Worm (Caenorhabditis elegans) whole organism, late embryonic: Measurements from ENCODE around the gene ptr-8.
"Not testable (repeated sequence)": the region's sequence is repeated elsewhere in the genome, so short reads cannot be mapped to it uniquely, and the experiment has no call there.

Experiments
- C08G9.2 ChIP-seq: sonication (generic microtip); optimal IDR thresholded peaks from 2 replicates; lab custom pipeline; 2016; ENCODE audit warnings: mild to moderate bottlenecking, missing genetic modification characterization, moderate library complexity, missing compliant biosample characterization
- C38D4.7 ChIP-seq: fragments of 200-800 bp; sonication (Bioruptor generic); optimal IDR thresholded peaks from 2 replicates; lab custom pipeline; 2018; ENCODE audit warnings: mild to moderate bottlenecking, missing genetic modification characterization, moderate library complexity, missing compliant biosample characterization
- K09A11.1 ChIP-seq: sonication (generic microtip); optimal IDR thresholded peaks from 2 replicates; lab custom pipeline; 2017; ENCODE audit warnings: antibody characterized with exemption, mild to moderate bottlenecking, missing genetic modification characterization, missing compliant biosample characterization; ENCODE audit not compliant: insufficient read depth
- T23F11.4 ChIP-seq: fragments of 200-800 bp; sonication (Bioruptor generic); optimal IDR thresholded peaks from 2 replicates; lab custom pipeline; 2018; ENCODE audit warnings: mild to moderate bottlenecking, missing genetic modification characterization, missing compliant biosample characterization
- ceh-22 ChIP-seq: sonication (generic microtip); optimal IDR thresholded peaks from 2 replicates; lab custom pipeline; 2017; ENCODE audit warnings: missing biosample characterization, missing genetic modification characterization
- ceh-30 ChIP-seq: fragments of 150-350 bp; optimal IDR thresholded peaks from 2 replicates; lab custom pipeline; 2014; ENCODE audit warnings: missing biosample characterization, missing genetic modification characterization
- ceh-31 ChIP-seq: sonication (generic microtip); optimal IDR thresholded peaks from 2 replicates; lab custom pipeline; 2016; ENCODE audit warnings: missing genetic modification characterization, missing compliant biosample characterization
- ceh-34 ChIP-seq: sonication (generic microtip); optimal IDR thresholded peaks from 2 replicates; lab custom pipeline; 2016; ENCODE audit warnings: mild to moderate bottlenecking, missing genetic modification characterization, missing compliant biosample characterization
- dve-1 ChIP-seq: sonication (generic microtip); optimal IDR thresholded peaks from 2 replicates; lab custom pipeline; 2017; ENCODE audit warnings: antibody characterized with exemption, mild to moderate bottlenecking, missing genetic modification characterization, missing compliant biosample characterization
- elt-2 ChIP-seq: sonication (generic microtip); optimal IDR thresholded peaks from 2 replicates; lab custom pipeline; 2016; ENCODE audit warnings: missing genetic modification reagents, missing genetic modification characterization, missing compliant biosample characterization
- ets-4 ChIP-seq: sonication (generic microtip); optimal IDR thresholded peaks from 2 replicates; lab custom pipeline; 2016; ENCODE audit warnings: missing genetic modification characterization, missing compliant biosample characterization
- eyg-1 ChIP-seq: sonication (generic microtip); optimal IDR thresholded peaks from 2 replicates; lab custom pipeline; 2016; ENCODE audit warnings: missing genotype, missing genetic modification characterization, missing compliant biosample characterization
- fkh-10 ChIP-seq: fragments of 150-350 bp; optimal IDR thresholded peaks from 2 replicates; lab custom pipeline; 2014; ENCODE audit warnings: missing biosample characterization, missing genetic modification reagents, missing genetic modification characterization
- hlh-13 ChIP-seq: fragments of 200-800 bp; sonication (Bioruptor generic); optimal IDR thresholded peaks from 2 replicates; lab custom pipeline; 2018; ENCODE audit warnings: mild to moderate bottlenecking, missing genetic modification characterization, missing compliant biosample characterization
- hlh-15 ChIP-seq: sonication (generic microtip); optimal IDR thresholded peaks from 2 replicates; lab custom pipeline; 2016; ENCODE audit warnings: missing genetic modification characterization, missing compliant biosample characterization
- hlh-30 ChIP-seq: sonication (generic microtip); optimal IDR thresholded peaks from 2 replicates; lab custom pipeline; 2017; ENCODE audit warnings: antibody characterized with exemption, missing genetic modification characterization, missing compliant biosample characterization; ENCODE audit not compliant: insufficient read depth
- hlh-8 ChIP-seq: sonication (generic microtip); optimal IDR thresholded peaks from 2 replicates; lab custom pipeline; 2016; ENCODE audit warnings: missing genotype, missing genetic modification characterization, missing compliant biosample characterization
- lim-6 ChIP-seq: sonication (generic microtip); optimal IDR thresholded peaks from 2 replicates; lab custom pipeline; 2016; ENCODE audit warnings: missing genetic modification characterization, missing compliant biosample characterization
- nhr-232 ChIP-seq: sonication (generic microtip); optimal IDR thresholded peaks from 2 replicates; lab custom pipeline; 2016; ENCODE audit warnings: missing genetic modification characterization, missing compliant biosample characterization
- odd-2 ChIP-seq: sonication (generic microtip); optimal IDR thresholded peaks from 2 replicates; lab custom pipeline; 2017; ENCODE audit warnings: antibody characterized with exemption, mild to moderate bottlenecking, missing genetic modification characterization, missing compliant biosample characterization
- pat-9 ChIP-seq: fragments of 200-800 bp; sonication (Bioruptor generic); optimal IDR thresholded peaks from 2 replicates; lab custom pipeline; 2018; ENCODE audit warnings: mild to moderate bottlenecking, missing genetic modification characterization, moderate library complexity, missing compliant biosample characterization
- rnt-1 ChIP-seq: sonication (generic microtip); optimal IDR thresholded peaks from 2 replicates; lab custom pipeline; 2016; ENCODE audit warnings: missing genetic modification characterization, missing compliant biosample characterization
- sox-2 ChIP-seq: fragments of 200-800 bp; sonication (Bioruptor generic); IDR thresholded peaks from 2 replicates; pipeline ENCODE4 v1.3.6; 2022; ENCODE audit warnings: missing genetic modification reagents, missing genetic modification characterization, missing compliant biosample characterization
- unc-3 ChIP-seq, 2 experiments: fragments of 200-800 bp in 1 of 2; sonication (Bioruptor generic) in 1 of 2; sonication (generic microtip) in 1 of 2; conservative IDR thresholded peaks in 1 of 2; optimal IDR thresholded peaks in 1 of 2; 2 replicates each; pipeline versions ENCODE4 v1.3.6 to Lab custom; 2016 to 2022; ENCODE audit warnings: missing compliant biosample characterization in 2 of 2, missing genetic modification characterization in 2 of 2, missing genetic modification reagents in 1 of 2
- unc-86 ChIP-seq: sonication (generic microtip); optimal IDR thresholded peaks from 2 replicates; lab custom pipeline; 2016; ENCODE audit warnings: missing genetic modification characterization, missing compliant biosample characterization

The ptr-8 gene

ce11 chrII:10922874-10923273 is 33.8 kb downstream of the ptr-8 start, which contains the start of gene Y19D2B.1:
TSS of gene Y19D2B.1 (minus strand) at chrII:10922974.
- TF ChIP-seq unc-86 (tag; lab: Kevin White, UChicago); eyg-1; nhr-232 (tag; lab: Kevin White, UChicago): not testable (repeated sequence)

ce11 chrII:10923948-10924347 is 34.9 kb downstream of the ptr-8 start, which contains the start of gene Y19D2B.2:
TSS of gene Y19D2B.2 (plus strand) at chrII:10924248.
- no peak for TF ChIP-seq unc-3 (GFP tag; conservative IDR thresholded peaks at IDR 0.05; lab: Robert Waterston, UW)
- TF ChIP-seq unc-3 (tag; optimal IDR thresholded peaks at IDR 0.05; lab: Kevin White, UChicago), result no peak
- no peak for TF ChIP-seq dve-1 (tag; lab: Kevin White, UChicago)

- TF ChIP-seq pat-9 (no peak), elt-2 (tag; lab: Kevin White, UChicago) (peak; percentile 84)
These were observed 35.6 kb downstream of the ptr-8 start for ce11 chrII:10924669-10925068.

- no peak for TF ChIP-seq ets-4 (tag; lab: Kevin White, UChicago)
- TF ChIP-seq lim-6, result no peak
- TF ChIP-seq odd-2 (tag; lab: Kevin White, UChicago), result no peak
- TF ChIP-seq C08G9.2 (tag; lab: Kevin White, UChicago), result no peak
- TF ChIP-seq hlh-15 (tag; lab: Kevin White, UChicago), result no peak
- no peak for TF ChIP-seq hlh-13 (GFP tag; lab: Kevin White, UChicago)
- TF ChIP-seq fkh-10 (GFP tag; lab: Kevin White, UChicago), result no peak
- TF ChIP-seq elt-2 (tag; lab: Kevin White, UChicago), result peak; percentile 33
- peak; percentile 18 for TF ChIP-seq ceh-31 (tag; lab: Kevin White, UChicago)
- no peak for TF ChIP-seq hlh-8 (tag; lab: Kevin White, UChicago)
These were observed 36.9 kb downstream of the ptr-8 start, which contains the start of gene metr-1 for ce11 chrII:10925804-10926570. TSS of gene metr-1 (plus strand) at chrII:10926561.

ce11 chrII:10930678-10931650 is 41.9 kb downstream of the ptr-8 start:
- TF ChIP-seq nhr-232 (tag; lab: Kevin White, UChicago) (no peak), dve-1 (tag; lab: Kevin White, UChicago) (no peak), hlh-8 (tag; lab: Kevin White, UChicago) (no peak), rnt-1 (tag; lab: Kevin White, UChicago) (no peak), ceh-22 (no peak), hlh-30 (tag; lab: Kevin White, UChicago) (no peak), C38D4.7 (GFP tag; lab: Kevin White, UChicago) (no peak), K09A11.1 (tag; lab: Kevin White, UChicago) (no peak), ceh-34 (tag; lab: Kevin White, UChicago) (no peak)

- TF ChIP-seq ceh-30 (tag; lab: Kevin White, UChicago) (no peak), hlh-13 (GFP tag; lab: Kevin White, UChicago) (no peak), T23F11.4 (GFP tag; lab: Kevin White, UChicago) (no peak), sox-2 (GFP tag; lab: Robert Waterston, UW) (no peak)
- TF ChIP-seq, all 69 proteins: peak for 0
These were observed 43.2 kb downstream of the ptr-8 start for ce11 chrII:10932305-10932704.
